Fruit fly (Drosophila melanogaster) whole organism: ENCODE results near the gene ND-42.

Experiments
- CG8478 ChIP-seq: fragments of >200 bp; optimal IDR thresholded peaks from 2 replicates; lab custom pipeline; 2018; ENCODE audit warnings: inconsistent platforms
- Dll ChIP-seq: fragments of >200 bp; optimal IDR thresholded peaks from 2 replicates; lab custom pipeline; 2017
- EcR ChIP-seq, 2 experiments: fragments of >200 bp; optimal IDR thresholded peaks; 2 replicates each; lab custom pipeline; 2017; ENCODE audit warnings: missing biosample characterization in 2 of 2, missing genetic modification characterization in 2 of 2, missing genetic modification reagents in 2 of 2
- pan ChIP-seq: fragments of >200 bp; optimal IDR thresholded peaks from 2 replicates; lab custom pipeline; 2017
- psq ChIP-seq: fragments of >200 bp; optimal IDR thresholded peaks from 2 replicates; lab custom pipeline; 2017
- usp ChIP-seq: fragments of >200 bp; optimal IDR thresholded peaks from 2 replicates; lab custom pipeline; 2017; ENCODE audit warnings: missing biosample characterization, missing genetic modification characterization, mixed read lengths

ND-42 gene

dm6 chr3R:22057083-22057482, 29.6 kb downstream of the ND-42 start:
- TF ChIP-seq usp (GFP tag; lab: Kevin White, UChicago) (no peak), CG8478 (lab: Kevin White, UChicago) (no peak), Dll (no peak), EcR (GFP tag; optimal IDR thresholded peaks at IDR 0.05; lab: Kevin White, UChicago) (no peak), psq (no peak), pan (lab: Kevin White, UChicago) (no peak)

dm6 chr3R:22066440-22066839, 38.9 kb downstream of the ND-42 start:
- TF ChIP-seq psq (no peak), EcR (GFP tag; optimal IDR thresholded peaks at IDR 0.05; lab: Kevin White, UChicago) (no peak), Dll (no peak), usp (GFP tag; lab: Kevin White, UChicago) (no peak), pan (lab: Kevin White, UChicago) (no peak), CG8478 (lab: Kevin White, UChicago) (no peak)

DNA sequence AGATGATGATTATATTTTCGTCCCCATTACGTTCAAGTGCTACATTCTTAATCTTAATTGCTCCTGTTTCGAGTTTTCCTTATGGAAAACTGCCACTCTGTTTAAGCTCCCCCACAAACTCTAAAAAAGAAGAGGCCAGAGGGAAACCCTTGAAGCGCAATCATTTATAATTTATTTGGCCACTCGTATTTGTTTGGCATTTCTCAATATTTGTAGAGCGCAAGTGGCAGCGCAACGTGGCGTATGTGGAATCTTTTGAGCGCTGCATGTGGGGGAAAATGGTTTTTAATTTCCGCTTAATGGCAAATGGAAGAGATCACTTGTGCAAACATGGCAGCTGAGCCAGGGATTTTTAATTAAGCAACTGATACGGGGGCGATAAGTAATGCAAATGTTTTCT, 39.7 kb downstream of the ND-42 start:
- TF ChIP-seq usp (GFP tag; lab: Kevin White, UChicago) = no peak
- TF ChIP-seq EcR (GFP tag; optimal IDR thresholded peaks at IDR 0.05; lab: Kevin White, UChicago) = no peak
- no peak for TF ChIP-seq psq
- no peak for TF ChIP-seq CG8478 (lab: Kevin White, UChicago)
- no peak for TF ChIP-seq Dll
- TF ChIP-seq pan (lab: Kevin White, UChicago) = no peak

DNA sequence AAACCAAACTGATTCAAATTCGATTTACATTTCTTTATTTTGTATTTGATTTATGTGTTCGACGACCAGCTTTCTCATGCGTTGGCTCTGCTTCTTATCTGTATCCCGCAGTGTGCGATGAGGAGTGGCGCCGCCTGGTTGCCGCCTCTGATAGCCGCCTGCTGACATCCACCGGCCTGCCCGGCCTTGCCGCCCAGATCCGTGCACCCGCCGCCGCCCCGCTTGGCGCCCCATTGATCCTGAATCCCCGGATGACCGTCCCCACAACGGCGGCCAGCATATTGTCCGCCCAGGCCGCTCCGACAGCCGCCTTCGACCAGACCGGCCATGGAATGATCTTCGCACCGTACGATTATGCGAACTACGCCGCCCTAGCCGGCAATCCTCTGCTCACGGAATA, 44.1 kb downstream of the ND-42 start:
- no peak for TF ChIP-seq usp (GFP tag; lab: Kevin White, UChicago)
- no peak for TF ChIP-seq psq
- no peak for TF ChIP-seq pan (lab: Kevin White, UChicago)
- TF ChIP-seq CG8478 (lab: Kevin White, UChicago) = no peak
- TF ChIP-seq EcR (GFP tag; optimal IDR thresholded peaks at IDR 0.05; lab: Kevin White, UChicago) = no peak
- TF ChIP-seq Dll = no peak

- TF ChIP-seq CG8478 (lab: Kevin White, UChicago) (no peak), EcR (GFP tag; optimal IDR thresholded peaks at IDR 0.05; lab: Kevin White, UChicago) (no peak), usp (GFP tag; lab: Kevin White, UChicago) (no peak), psq (no peak), Dll (no peak), pan (lab: Kevin White, UChicago) (no peak)
These were observed 45.0 kb downstream of the ND-42 start for dm6 chr3R:22072553-22072952.
